Worm (Caenorhabditis elegans) whole organism, young adult: ENCODE measurements around the gene nrf-6.

ENCODE experiments used
- B0336.3 ChIP-seq: fragments of 200-800 bp; sonication (Bioruptor generic); IDR thresholded peaks from 2 replicates; pipeline ENCODE4 v1.3.6; 2022; ENCODE audit warnings: missing genetic modification characterization, missing compliant biosample characterization
- F10E7.11 ChIP-seq: sonication (generic microtip); optimal IDR thresholded peaks from 2 replicates; lab custom pipeline; 2017; ENCODE audit warnings: mild to moderate bottlenecking, missing genetic modification characterization, moderate library complexity, missing compliant biosample characterization
- F22D6.2 ChIP-seq: sonication (generic microtip); optimal IDR thresholded peaks from 2 replicates; lab custom pipeline; 2016; ENCODE audit warnings: mild to moderate bottlenecking, missing genetic modification characterization, missing compliant biosample characterization
- F23B12.7 ChIP-seq: sonication (generic microtip); optimal IDR thresholded peaks from 2 replicates; lab custom pipeline; 2017; ENCODE audit warnings: missing genetic modification characterization, mild to moderate bottlenecking, missing compliant biosample characterization, antibody characterized with exemption, moderate library complexity; ENCODE audit not compliant: insufficient read depth
- F39B2.1 ChIP-seq: fragments of 200-800 bp; sonication (Bioruptor generic); IDR thresholded peaks from 2 replicates; pipeline ENCODE4 v1.3.6; 2022; ENCODE audit warnings: missing genetic modification reagents, missing genetic modification characterization, missing compliant biosample characterization
- F57A8.1 ChIP-seq: fragments of 200-800 bp; sonication (Bioruptor generic); optimal IDR thresholded peaks from 2 replicates; lab custom pipeline; 2018; ENCODE audit warnings: mild to moderate bottlenecking, missing genetic modification characterization, moderate library complexity, missing compliant biosample characterization
- Y53G8AR.9 ChIP-seq: fragments of 200-800 bp; sonication (Bioruptor generic); conservative IDR thresholded peaks from 2 replicates; pipeline ENCODE4 v1.3.6; 2022; ENCODE audit warnings: missing genetic modification reagents, missing genetic modification characterization, missing compliant biosample characterization
- akir-1 ChIP-seq: fragments of 200-800 bp; sonication (Bioruptor generic); optimal IDR thresholded peaks from 2 replicates; lab custom pipeline; 2018; ENCODE audit warnings: mild to moderate bottlenecking, missing genetic modification characterization, moderate library complexity, missing compliant biosample characterization
- ama-1 ChIP-seq, 3 experiments: fragments of 150-350 bp in 1 of 3; sonication (generic microtip) in 2 of 3; optimal IDR thresholded peaks; 2 replicates each; lab custom pipeline; 2014 to 2018; ENCODE audit warnings: missing biosample characterization in 2 of 3, missing genetic modification characterization in 2 of 3, missing genetic modification reagents in 2 of 3
- aptf-2 ChIP-seq: fragments of 200-800 bp; sonication (Bioruptor generic); conservative IDR thresholded peaks from 2 replicates; pipeline ENCODE4 v1.3.6; 2022; ENCODE audit warnings: missing genetic modification reagents, missing genetic modification characterization, missing compliant biosample characterization
- bed-1 ChIP-seq: fragments of 200-800 bp; sonication (Bioruptor generic); IDR thresholded peaks from 2 replicates; pipeline ENCODE4 v1.3.6; 2022; ENCODE audit warnings: missing genetic modification reagents, missing genetic modification characterization, missing compliant biosample characterization
- bed-2 ChIP-seq: fragments of 200-800 bp; sonication (Bioruptor generic); IDR thresholded peaks from 2 replicates; pipeline ENCODE4 v1.3.6; 2022; ENCODE audit warnings: missing genetic modification reagents, missing genetic modification characterization, missing compliant biosample characterization
- ccch-3 ChIP-seq: fragments of 200-800 bp; sonication (Bioruptor generic); optimal IDR thresholded peaks from 2 replicates; lab custom pipeline; 2018; ENCODE audit warnings: mild to moderate bottlenecking, missing genetic modification characterization, missing compliant biosample characterization
- ceh-27 ChIP-seq: fragments of 200-800 bp; sonication (Bioruptor generic); optimal IDR thresholded peaks from 2 replicates; lab custom pipeline; 2018; ENCODE audit warnings: mild to moderate bottlenecking, missing genetic modification characterization, moderate library complexity, missing compliant biosample characterization
- ceh-91 ChIP-seq: fragments of 200-800 bp; sonication (Bioruptor generic); IDR thresholded peaks from 2 replicates; pipeline ENCODE4 v1.3.6; 2022; ENCODE audit warnings: missing genetic modification reagents, missing genetic modification characterization, missing compliant biosample characterization
- die-1 ChIP-seq: sonication (generic microtip); optimal IDR thresholded peaks from 2 replicates; lab custom pipeline; 2016; ENCODE audit warnings: missing genotype, mild to moderate bottlenecking, missing genetic modification characterization, missing compliant biosample characterization
- dox-1 ChIP-seq: fragments of 200-800 bp; sonication (Bioruptor generic); IDR thresholded peaks from 2 replicates; pipeline ENCODE4 v1.3.6; 2022; ENCODE audit warnings: missing genetic modification reagents, missing genetic modification characterization, missing compliant biosample characterization
- egl-44 ChIP-seq: fragments of 200-800 bp; sonication (Bioruptor generic); IDR thresholded peaks from 2 replicates; pipeline ENCODE4 v1.3.6; 2022; ENCODE audit warnings: missing genetic modification reagents, missing genetic modification characterization, missing compliant biosample characterization
- egrh-3 ChIP-seq: fragments of 200-800 bp; sonication (Bioruptor generic); IDR thresholded peaks from 2 replicates; pipeline ENCODE4 v1.3.6; 2022; ENCODE audit warnings: missing genetic modification reagents, missing genetic modification characterization, missing compliant biosample characterization
- him-1 ChIP-seq: sonication (generic microtip); optimal IDR thresholded peaks from 2 replicates; lab custom pipeline; 2016; ENCODE audit warnings: missing genotype, missing genetic modification reagents, missing genetic modification characterization, missing compliant biosample characterization
- let-526 ChIP-seq: fragments of 200-800 bp; sonication (Bioruptor generic); IDR thresholded peaks from 2 replicates; pipeline ENCODE4 v1.3.6; 2022; ENCODE audit warnings: missing genetic modification reagents, missing genetic modification characterization, missing compliant biosample characterization
- lin-26 ChIP-seq: fragments of 200-800 bp; sonication (Bioruptor generic); IDR thresholded peaks from 2 replicates; pipeline ENCODE4 v1.3.6; 2022; ENCODE audit warnings: missing genetic modification reagents, missing genetic modification characterization, missing compliant biosample characterization
- lin-35 ChIP-seq, 3 experiments: fragments of 150-350 bp in 2 of 3; sonication (generic microtip) in 1 of 3; optimal IDR thresholded peaks; 2 replicates each; lab custom pipeline; 2014 to 2018; ENCODE audit warnings: missing biosample characterization in 3 of 3, missing genetic modification characterization in 3 of 3, missing genetic modification reagents in 3 of 3
- lin-40 ChIP-seq: sonication (generic microtip); optimal IDR thresholded peaks from 2 replicates; lab custom pipeline; 2016; ENCODE audit warnings: missing genetic modification characterization, mild to moderate bottlenecking, missing compliant biosample characterization, missing genotype, missing genetic modification reagents
- lir-1 ChIP-seq: fragments of 200-800 bp; sonication (Bioruptor generic); conservative IDR thresholded peaks from 2 replicates; pipeline ENCODE4 v1.3.6; 2022; ENCODE audit warnings: missing genetic modification reagents, missing genetic modification characterization, missing compliant biosample characterization
- lsl-1 ChIP-seq: fragments of 200-800 bp; sonication (Bioruptor generic); optimal IDR thresholded peaks from 2 replicates; lab custom pipeline; 2018; ENCODE audit warnings: mild to moderate bottlenecking, missing genetic modification characterization, moderate library complexity, missing compliant biosample characterization
- madf-3 ChIP-seq: fragments of 200-800 bp; sonication (Bioruptor generic); IDR thresholded peaks from 2 replicates; pipeline ENCODE4 v1.3.6; 2022; ENCODE audit warnings: missing genetic modification reagents, missing genetic modification characterization, missing compliant biosample characterization
- mcd-1 ChIP-seq: fragments of 200-800 bp; sonication (Bioruptor generic); IDR thresholded peaks from 2 replicates; pipeline ENCODE4 v1.3.6; 2022; ENCODE audit warnings: missing genetic modification reagents, missing genetic modification characterization, missing compliant biosample characterization
- nfya-1 ChIP-seq: sonication (generic microtip); optimal IDR thresholded peaks from 2 replicates; lab custom pipeline; 2017; ENCODE audit warnings: antibody characterized with exemption, missing compliant biosample characterization, missing genetic modification characterization, borderline replicate concordance; ENCODE audit not compliant: insufficient read depth
- nhr-179 ChIP-seq: sonication (generic microtip); optimal IDR thresholded peaks from 2 replicates; lab custom pipeline; 2016; ENCODE audit warnings: mild to moderate bottlenecking, missing genetic modification characterization, missing compliant biosample characterization
- nhr-80 ChIP-seq: sonication (generic microtip); optimal IDR thresholded peaks from 2 replicates; lab custom pipeline; 2016; ENCODE audit warnings: missing genetic modification characterization, missing compliant biosample characterization
- rcor-1 ChIP-seq: fragments of 200-800 bp; sonication (Bioruptor generic); IDR thresholded peaks from 2 replicates; pipeline ENCODE4 v1.3.6; 2022; ENCODE audit warnings: missing genetic modification reagents, missing genetic modification characterization, missing compliant biosample characterization
- rec-8 ChIP-seq, 2 experiments: sonication (generic microtip); optimal IDR thresholded peaks; 2 replicates each; lab custom pipeline; 2016; ENCODE audit warnings: mild to moderate bottlenecking in 2 of 2, missing genetic modification characterization in 2 of 2, missing genetic modification reagents in 2 of 2, missing genotype in 2 of 2, missing biosample characterization in 1 of 2, missing compliant biosample characterization in 1 of 2, moderate library complexity in 1 of 2
- snpc-3.4 ChIP-seq: sonication (generic microtip); optimal IDR thresholded peaks from 2 replicates; lab custom pipeline; 2017; ENCODE audit warnings: missing genetic modification characterization, mild to moderate bottlenecking, missing compliant biosample characterization, antibody characterized with exemption, moderate library complexity, missing genotype, missing genetic modification reagents
- somi-1 ChIP-seq: fragments of 200-800 bp; sonication (Bioruptor generic); optimal IDR thresholded peaks from 2 replicates; lab custom pipeline; 2018; ENCODE audit warnings: mild to moderate bottlenecking, missing genetic modification characterization, missing compliant biosample characterization
- sptf-2 ChIP-seq: fragments of 200-800 bp; sonication (Bioruptor generic); optimal IDR thresholded peaks from 2 replicates; lab custom pipeline; 2018; ENCODE audit warnings: mild to moderate bottlenecking, missing genetic modification characterization, missing compliant biosample characterization
- tbx-9 ChIP-seq: sonication (generic microtip); optimal IDR thresholded peaks from 2 replicates; lab custom pipeline; 2016; ENCODE audit warnings: borderline replicate concordance, missing genetic modification characterization, inconsistent platforms, missing compliant biosample characterization
- unc-130 ChIP-seq: sonication (generic microtip); optimal IDR thresholded peaks from 2 replicates; lab custom pipeline; 2016; ENCODE audit warnings: missing genetic modification reagents, missing genetic modification characterization, missing compliant biosample characterization
- zim-3 ChIP-seq: sonication (generic microtip); optimal IDR thresholded peaks from 2 replicates; lab custom pipeline; 2017; ENCODE audit warnings: mild to moderate bottlenecking, missing genetic modification characterization, moderate library complexity, missing compliant biosample characterization

The nrf-6 gene

ce11 chrII:8015483-8015938 lies 17.0 kb downstream of the nrf-6 start (continued):
- TF ChIP-seq somi-1 (GFP tag; lab: Kevin White, UChicago) (peak; percentile 0), lin-26 (no peak), Y53G8AR.9 (GFP tag; lab: Robert Waterston, UW) (peak; percentile 90), bed-2 (GFP tag; lab: Robert Waterston, UW) (no peak), dox-1 (GFP tag; lab: Robert Waterston, UW) (peak; percentile 88), ccch-3 (GFP tag; lab: Kevin White, UChicago) (no peak), lsl-1 (GFP tag; lab: Kevin White, UChicago) (peak; percentile 90), rcor-1 (GFP tag; lab: Robert Waterston, UW) (peak; percentile 87), lin-40 (tag; lab: Kevin White, UChicago) (peak; percentile 31), F22D6.2 (tag; lab: Kevin White, UChicago) (no peak), bed-1 (GFP tag; lab: Robert Waterston, UW) (no peak), ceh-91 (peak; percentile 95), lin-35 (GFP tag; optimal IDR thresholded peaks at IDR 0.05; lab: Kevin White, UChicago) (peak in 1 of 3 experiments; percentile 66), F23B12.7 (tag; lab: Kevin White, UChicago) (no peak), unc-130 (GFP tag; lab: Kevin White, UChicago) (peak; percentile 74), B0336.3 (GFP tag; lab: Robert Waterston, UW) (peak; percentile 54), ama-1 (optimal IDR thresholded peaks at IDR 0.05; lab: Kevin White, UChicago) (no peak), ama-1 (GFP tag; optimal IDR thresholded peaks at IDR 0.05; lab: Kevin White, UChicago) (no peak), egrh-3 (GFP tag; lab: Robert Waterston, UW) (no peak), mcd-1 (GFP tag; lab: Robert Waterston, UW) (peak; percentile 89), zim-3 (no peak), egl-44 (GFP tag; lab: Robert Waterston, UW) (0 out of 2 replicates have a peak, but pooled peaks have one; percentile 14), akir-1 (GFP tag; lab: Kevin White, UChicago) (no peak), lir-1 (GFP tag; lab: Robert Waterston, UW) (peak; percentile 50; the same call in 1 of the 2 replicates), die-1 (tag; lab: Kevin White, UChicago) (peak; percentile 20), rec-8 (tag; optimal IDR thresholded peaks at IDR 0.05; lab: Kevin White, UChicago) (no peak), aptf-2 (peak; percentile 76; the same call in 1 of the 2 replicates), tbx-9 (tag; lab: Kevin White, UChicago) (no peak), F57A8.1 (GFP tag; lab: Kevin White, UChicago) (no peak), nfya-1 (no peak), ceh-27 (no peak), F10E7.11 (tag; lab: Kevin White, UChicago) (no peak), sptf-2 (GFP tag; lab: Kevin White, UChicago) (no peak), him-1 (tag; lab: Kevin White, UChicago) (peak; percentile 45), nhr-80 (no peak), madf-3 (0 out of 2 replicates have a peak, but pooled peaks have one; percentile 73), F39B2.1 (GFP tag; lab: Robert Waterston, UW) (no peak), snpc-3.4 (tag; lab: Kevin White, UChicago) (peak; percentile 92), let-526 (no peak), nhr-179 (no peak)
